Worm (Caenorhabditis elegans) whole organism, L3 larva: ENCODE measurements around the gene gplb-1.

Experiments used
- R02D3.7 ChIP-seq: fragments of 150-350 bp; optimal IDR thresholded peaks from 2 replicates; lab custom pipeline; 2014; ENCODE audit warnings: missing biosample characterization, missing genetic modification characterization
- ama-1 ChIP-seq: fragments of 150-350 bp; optimal IDR thresholded peaks from 2 replicates; lab custom pipeline; 2018
- elt-2 ChIP-seq: sonication (generic microtip); optimal IDR thresholded peaks from 2 replicates; lab custom pipeline; 2016; ENCODE audit warnings: missing genetic modification reagents, mild to moderate bottlenecking, missing genetic modification characterization, missing compliant biosample characterization
- lin-15B ChIP-seq: fragments of 150-350 bp; optimal IDR thresholded peaks from 2 replicates; lab custom pipeline; 2014; ENCODE audit warnings: missing biosample characterization, missing genetic modification characterization
- nhr-11 ChIP-seq: fragments of 150-350 bp; optimal IDR thresholded peaks from 2 replicates; lab custom pipeline; 2014; ENCODE audit warnings: missing biosample characterization, missing genetic modification characterization
- nhr-28 ChIP-seq: fragments of 150-350 bp; optimal IDR thresholded peaks from 2 replicates; lab custom pipeline; 2014; ENCODE audit warnings: missing biosample characterization, missing genetic modification characterization
- nhr-77 ChIP-seq: fragments of 150-350 bp; optimal IDR thresholded peaks from 2 replicates; lab custom pipeline; 2014; ENCODE audit warnings: missing biosample characterization, missing genetic modification characterization
- pha-4 ChIP-seq: fragments of 150-350 bp; optimal IDR thresholded peaks from 2 replicates; lab custom pipeline; 2014; ENCODE audit warnings: missing biosample characterization, missing genetic modification reagents, missing genetic modification characterization
- pqm-1 ChIP-seq: fragments of 150-350 bp; optimal IDR thresholded peaks from 2 replicates; lab custom pipeline; 2017; ENCODE audit warnings: missing biosample characterization, missing genetic modification characterization, inconsistent platforms
- sea-2 ChIP-seq: fragments of 150-350 bp; sonication (generic microtip); optimal IDR thresholded peaks from 4 replicates; lab custom pipeline; 2014; ENCODE audit warnings: missing biosample characterization, missing genetic modification reagents, missing genetic modification characterization
- snpc-4 ChIP-seq: fragments of 150-350 bp; optimal IDR thresholded peaks from 2 replicates; lab custom pipeline; 2014; ENCODE audit warnings: missing biosample characterization, missing genetic modification characterization
- unc-62 ChIP-seq: fragments of 150-350 bp; sonication (generic microtip); optimal IDR thresholded peaks from 4 replicates; lab custom pipeline; 2014; ENCODE audit warnings: missing biosample characterization, missing genetic modification reagents, missing genetic modification characterization

DNA sequence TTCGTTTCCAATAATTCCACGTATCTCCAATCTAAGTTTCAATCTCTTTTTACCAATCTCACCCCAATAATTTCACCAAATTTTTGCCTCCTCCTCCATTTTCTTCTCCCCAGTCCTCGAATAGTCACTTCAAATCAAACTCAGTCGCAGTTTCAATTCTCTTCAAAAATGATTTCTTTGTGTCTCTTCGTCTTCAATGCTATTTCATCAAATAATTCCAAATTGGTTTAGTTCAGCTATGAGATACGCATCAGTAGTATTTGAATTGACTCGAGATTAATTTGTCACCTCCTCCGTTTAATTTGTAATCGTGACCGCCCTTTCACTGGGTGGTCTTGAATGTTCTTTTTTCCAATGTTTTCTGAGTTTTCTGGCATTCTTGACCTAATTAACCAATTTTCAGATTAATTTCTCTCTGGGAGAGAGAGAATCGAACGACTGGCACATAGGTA is 16.0 kb downstream of the gplb-1 start, which contains the start of gene T23B12.11:
- no peak for TF ChIP-seq nhr-77
- no peak for TF ChIP-seq snpc-4 (tag; lab: Kevin White, UChicago)
- TF ChIP-seq elt-2, result no peak
- no peak for TF ChIP-seq nhr-11 (tag; lab: Kevin White, UChicago)
- no peak for TF ChIP-seq ama-1 (lab: Kevin White, UChicago)
- TF ChIP-seq R02D3.7, result no peak
- TF ChIP-seq pha-4 (tag; lab: Kevin White, UChicago), result no peak
- TF ChIP-seq pqm-1 (tag; lab: Kevin White, UChicago), result no peak
- no peak for TF ChIP-seq unc-62
- no peak for TF ChIP-seq lin-15B (tag; lab: Kevin White, UChicago)
- TF ChIP-seq sea-2, result no peak
- TF ChIP-seq nhr-28 (tag; lab: Kevin White, UChicago), result no peak
